Worm (Caenorhabditis elegans): ENCODE measurements around the gene srg-56.

ce11 chrV:2765052-2765451 is 27.0 kb upstream of the srg-56 start, which contains the start of gene dhs-14:
- TF ChIP-seq flt-1 (GFP tag; IDR thresholded peaks at IDR 0.05) (no peak), klf-2 (GFP tag; conservative IDR thresholded peaks at IDR 0.05) (no peak), med-1 (GFP tag; optimal IDR thresholded peaks at IDR 0.05; ENCODE audit: insufficient read depth) (no peak), tab-1 (GFP tag; IDR thresholded peaks at IDR 0.05) (no peak), ref-1 (GFP tag; conservative IDR thresholded peaks at IDR 0.05) (no peak), T22C8.4 (GFP tag; IDR thresholded peaks at IDR 0.05) (no peak), cog-1 (tag; optimal IDR thresholded peaks at IDR 0.05) (no peak)

Data from whole organism, midembryonic.